Worm (Caenorhabditis elegans): ENCODE results near the gene C18B12.4.

The C18B12.4 gene

DNA sequence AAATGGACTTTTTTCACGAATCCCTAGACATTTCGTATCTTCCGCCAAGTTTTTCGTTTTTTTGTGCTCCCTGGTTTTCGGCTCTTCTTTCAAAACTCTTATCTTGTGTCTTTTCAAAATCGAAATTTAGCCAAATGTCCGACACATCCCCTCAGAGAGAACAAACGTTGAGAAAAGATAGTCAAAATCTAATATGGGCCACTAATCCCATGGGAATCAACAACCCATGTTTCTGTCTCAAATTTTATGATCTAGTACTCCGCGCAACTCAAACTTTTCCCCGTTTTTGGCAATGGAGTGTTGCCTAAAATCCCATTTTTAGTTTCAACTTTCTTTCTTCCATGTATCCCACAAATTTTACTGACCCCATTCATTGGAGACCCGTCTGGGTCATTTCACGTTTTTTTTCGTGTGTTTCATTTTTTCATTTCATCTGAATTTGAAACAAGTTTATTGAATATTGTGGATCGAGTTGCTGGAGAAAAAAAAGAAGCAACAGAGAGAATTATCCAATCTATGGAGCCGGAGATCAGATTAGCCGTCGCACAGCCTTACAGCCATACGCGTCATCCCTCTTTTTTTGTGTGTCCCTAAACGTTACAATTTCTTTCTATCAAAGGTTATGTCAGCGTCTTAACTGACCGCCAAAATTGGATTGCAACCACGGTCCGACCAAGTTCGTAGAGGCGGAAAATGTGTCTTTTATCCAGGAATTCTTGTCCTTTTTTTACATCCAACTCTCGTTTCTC is 28.7 kb downstream of the C18B12.4 start:
- TF ChIP-seq R02D3.7 (tag; optimal IDR thresholded peaks at IDR 0.05): no peak
- peak; percentile 67 for TF ChIP-seq mab-5 (tag; optimal IDR thresholded peaks at IDR 0.05)
- peak in 1 of 2 experiments; percentile 5 for TF ChIP-seq lsy-2 (tag; optimal IDR thresholded peaks at IDR 0.05)
- peak; percentile 12 for TF ChIP-seq snpc-4 (tag; optimal IDR thresholded peaks at IDR 0.05)

DNA sequence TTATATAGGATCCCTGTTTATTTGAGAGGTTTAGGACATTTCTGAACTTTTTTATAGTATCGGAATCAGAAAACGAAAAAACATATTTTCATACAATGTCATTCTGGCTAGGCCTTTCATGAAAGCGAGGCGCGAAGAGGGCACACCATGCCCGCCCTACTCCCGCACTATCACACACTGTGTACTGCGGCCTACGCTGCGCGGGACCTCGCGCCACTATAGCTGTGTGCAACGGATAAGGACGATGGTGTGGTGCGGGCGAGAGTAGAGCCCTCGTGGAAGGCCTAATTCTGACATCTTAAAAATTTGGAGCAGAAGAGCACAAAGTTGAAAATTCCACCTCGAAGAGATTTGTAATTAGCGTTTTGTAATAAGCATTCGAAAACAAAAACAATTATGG is 29.5 kb downstream of the C18B12.4 start:
- peak; percentile 75 for TF ChIP-seq snpc-4 (tag; optimal IDR thresholded peaks at IDR 0.05)
- no peak for TF ChIP-seq zag-1 (tag; optimal IDR thresholded peaks at IDR 0.05)

DNA sequence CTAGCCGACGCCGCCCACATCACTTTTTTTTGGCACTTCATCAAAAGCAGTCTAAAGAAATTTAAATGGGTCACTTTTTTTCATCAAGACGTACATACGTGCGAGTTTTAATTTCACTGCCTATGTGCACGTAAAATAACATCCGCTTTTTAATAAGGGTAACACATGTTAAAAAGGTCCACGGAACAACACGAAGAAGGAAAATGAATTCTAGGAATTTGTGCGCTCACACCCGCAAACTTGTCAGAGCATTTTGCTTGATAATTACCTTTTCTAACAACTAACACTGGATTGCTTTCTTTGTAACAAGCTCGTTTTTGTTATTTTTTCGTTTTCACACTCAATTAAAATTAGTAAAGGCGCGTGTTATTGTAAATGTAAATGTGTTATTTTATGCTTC is 31.7 kb downstream of the C18B12.4 start:
- TF ChIP-seq nhr-11 (tag; optimal IDR thresholded peaks at IDR 0.05) (no peak), nhr-129 (tag; optimal IDR thresholded peaks at IDR 0.05) (no peak), sem-4 (tag; optimal IDR thresholded peaks at IDR 0.05) (no peak), R02D3.7 (tag; optimal IDR thresholded peaks at IDR 0.05) (no peak), nhr-237 (tag; optimal IDR thresholded peaks at IDR 0.05) (no peak), gmeb-1 (tag; optimal IDR thresholded peaks at IDR 0.05) (no peak)

DNA sequence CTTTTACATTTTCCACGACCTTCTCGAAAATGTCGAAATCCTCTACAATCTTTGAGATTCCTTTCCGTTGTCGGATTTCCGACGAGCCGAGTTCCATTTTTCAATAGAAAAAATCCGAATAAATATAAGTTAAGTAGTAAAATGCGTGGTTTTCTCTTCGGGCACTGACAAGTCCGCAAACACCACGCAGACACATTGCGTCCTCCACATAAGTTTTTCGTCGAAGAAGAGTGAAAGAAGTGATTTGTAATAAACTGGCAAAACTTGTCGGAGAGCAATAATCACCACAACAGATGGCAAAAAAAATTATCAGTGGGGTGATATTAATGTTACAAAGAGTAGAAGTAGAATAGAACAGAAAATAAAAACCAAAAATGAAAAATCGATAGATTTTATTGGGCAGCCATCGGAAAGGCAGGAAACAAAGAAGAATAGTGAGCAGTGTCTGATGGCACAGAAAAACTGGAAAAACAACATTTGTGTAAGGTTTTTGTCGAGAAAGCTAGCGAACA is 33.5 kb downstream of the C18B12.4 start, which contains the start of gene ergi-2:
Gene ergi-2 (minus strand): TSS at position 462 of the 512 bp plus-strand sequence.
- no peak for TF ChIP-seq unc-39 (tag; optimal IDR thresholded peaks at IDR 0.05)
- no peak for TF ChIP-seq sma-9 (GFP tag; optimal IDR thresholded peaks at IDR 0.05)
- no peak for TF ChIP-seq sma-9 (tag; optimal IDR thresholded peaks at IDR 0.05)
- TF ChIP-seq nhr-12 (tag; optimal IDR thresholded peaks at IDR 0.05): no peak
- peak; percentile 46 for TF ChIP-seq nhr-129 (tag; optimal IDR thresholded peaks at IDR 0.05)
- TF ChIP-seq gmeb-1 (tag; optimal IDR thresholded peaks at IDR 0.05): no peak
- TF ChIP-seq crh-2 (tag; optimal IDR thresholded peaks at IDR 0.05): peak; percentile 43
- TF ChIP-seq nhr-23 (tag; optimal IDR thresholded peaks at IDR 0.05): no peak
- peak; percentile 32 for TF ChIP-seq C34F6.9 (tag; optimal IDR thresholded peaks at IDR 0.05)
- TF ChIP-seq unc-55 (GFP tag; optimal IDR thresholded peaks at IDR 0.05): peak; percentile 35
- TF ChIP-seq fos-1 (tag; optimal IDR thresholded peaks at IDR 0.05): peak; percentile 23

DNA sequence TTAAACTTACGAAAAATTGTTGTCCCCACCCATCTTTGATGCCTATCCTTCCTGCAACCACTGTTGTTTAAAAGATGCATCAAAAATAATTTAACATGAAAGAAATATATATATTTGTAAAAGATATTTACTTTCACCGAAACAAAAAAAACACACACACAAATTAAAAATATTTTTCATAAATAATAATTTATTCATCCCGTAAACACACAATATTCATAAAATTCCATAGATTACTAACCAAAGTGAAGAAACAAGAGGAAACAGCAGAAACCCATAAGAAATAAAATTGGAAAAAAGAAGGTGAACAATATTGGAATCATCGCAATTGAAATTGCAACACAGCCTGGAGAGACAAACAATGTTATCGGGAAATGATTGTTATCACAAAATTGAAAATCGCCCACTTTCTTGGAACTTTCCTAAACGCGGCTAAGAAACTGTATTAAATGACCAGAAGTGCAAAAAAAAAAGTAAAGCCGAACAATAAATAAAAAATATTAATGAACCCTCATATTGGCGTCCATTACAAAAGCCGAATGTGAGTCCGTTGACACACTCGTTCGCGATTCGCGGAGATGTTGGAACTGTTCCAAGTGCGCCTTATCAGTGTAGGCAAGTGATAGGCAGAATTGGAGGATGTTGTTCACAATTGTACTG is 36.4 kb downstream of the C18B12.4 start, which contains the start of gene slc-25A18.1:
Gene slc-25A18.1 (minus strand): TSS at position 51 of the 660 bp plus-strand sequence.
- no peak for TF ChIP-seq peb-1 (tag; optimal IDR thresholded peaks at IDR 0.05)
- no peak for TF ChIP-seq F13H6.1 (tag; optimal IDR thresholded peaks at IDR 0.05)
- no peak for TF ChIP-seq lin-13 (GFP tag; optimal IDR thresholded peaks at IDR 0.05)
- TF ChIP-seq sma-9 (GFP tag; optimal IDR thresholded peaks at IDR 0.05): no peak
- no peak for TF ChIP-seq sma-9 (tag; optimal IDR thresholded peaks at IDR 0.05)
- TF ChIP-seq gmeb-1 (tag; optimal IDR thresholded peaks at IDR 0.05): no peak
- no peak for TF ChIP-seq ama-1 (optimal IDR thresholded peaks at IDR 0.05)
- no peak for TF ChIP-seq nhr-77 (tag; optimal IDR thresholded peaks at IDR 0.05)

DNA sequence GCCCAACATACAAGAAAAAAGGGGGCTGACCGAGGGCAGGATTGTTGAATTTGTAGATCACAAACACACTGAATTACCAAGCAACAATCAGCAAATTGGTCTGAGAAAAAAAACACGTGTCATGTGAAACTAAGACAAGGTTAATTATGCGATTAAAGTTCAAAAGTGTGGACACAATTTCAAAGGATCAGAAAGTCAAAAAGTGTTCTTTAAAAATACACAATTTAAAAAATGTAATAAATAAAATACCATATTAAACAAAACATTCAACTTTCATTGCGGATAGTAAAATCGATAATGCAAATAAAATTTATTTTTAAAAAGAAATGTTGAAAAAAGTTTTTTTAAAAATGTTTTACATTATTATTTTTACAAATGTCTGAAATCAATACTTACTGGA is 41.3 kb downstream of the C18B12.4 start, which contains the start of gene cutl-3:
Gene cutl-3 (minus strand): TSS at position 101 of the 400 bp plus-strand sequence.
- TF ChIP-seq snpc-4 (tag; optimal IDR thresholded peaks at IDR 0.05) (no peak), nhr-21 (tag; optimal IDR thresholded peaks at IDR 0.05) (no peak), unc-62 (GFP tag; optimal IDR thresholded peaks at IDR 0.05) (no peak), ztf-11 (tag; optimal IDR thresholded peaks at IDR 0.05) (no peak), sem-4 (tag; optimal IDR thresholded peaks at IDR 0.05) (no peak), zag-1 (tag; optimal IDR thresholded peaks at IDR 0.05) (no peak), aly-2 (tag; optimal IDR thresholded peaks at IDR 0.05) (no peak)

DNA sequence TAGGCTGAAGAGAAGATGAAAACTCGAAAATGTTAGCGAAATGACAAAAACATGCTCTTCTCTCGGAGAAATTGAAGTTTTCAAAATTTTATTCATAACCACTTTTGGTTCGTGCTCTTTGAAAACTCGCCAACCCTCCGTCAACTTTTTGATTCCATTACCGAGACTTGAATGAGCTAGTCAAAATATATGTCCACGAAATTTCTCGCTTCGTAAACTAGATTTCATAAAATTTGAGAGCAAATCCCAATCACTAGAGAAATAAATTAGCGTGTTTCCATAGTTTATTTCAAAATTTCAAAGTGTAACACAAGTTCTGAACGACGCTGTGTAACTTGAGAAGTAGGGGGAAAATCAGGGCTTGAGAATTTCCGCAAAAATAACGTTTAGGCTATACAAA is 46.7 kb downstream of the C18B12.4 start:
- TF ChIP-seq ceh-82 (tag; optimal IDR thresholded peaks at IDR 0.05): no peak
- no peak for TF ChIP-seq elt-3 (tag; optimal IDR thresholded peaks at IDR 0.05)
- TF ChIP-seq unc-62 (GFP tag; optimal IDR thresholded peaks at IDR 0.05): no peak
- TF ChIP-seq aly-2 (tag; optimal IDR thresholded peaks at IDR 0.05): no peak
- TF ChIP-seq nhr-23 (tag; optimal IDR thresholded peaks at IDR 0.05): no peak
- TF ChIP-seq ztf-11 (tag; optimal IDR thresholded peaks at IDR 0.05): no peak
- no peak for TF ChIP-seq sma-9 (GFP tag; optimal IDR thresholded peaks at IDR 0.05)
- TF ChIP-seq sma-9 (tag; optimal IDR thresholded peaks at IDR 0.05): no peak
- no peak for TF ChIP-seq nhr-6 (tag; optimal IDR thresholded peaks at IDR 0.05)
- no peak for TF ChIP-seq C34F6.9 (tag; optimal IDR thresholded peaks at IDR 0.05)
- no peak for TF ChIP-seq elt-1 (tag; optimal IDR thresholded peaks at IDR 0.05)
- no peak for TF ChIP-seq sem-4 (tag; optimal IDR thresholded peaks at IDR 0.05)
- TF ChIP-seq nhr-25 (tag; optimal IDR thresholded peaks at IDR 0.05): no peak
- no peak for TF ChIP-seq snpc-4 (tag; optimal IDR thresholded peaks at IDR 0.05)
- TF ChIP-seq blmp-1 (tag; optimal IDR thresholded peaks at IDR 0.05; ENCODE audit: insufficient read depth): no peak
- TF ChIP-seq peb-1 (tag; optimal IDR thresholded peaks at IDR 0.05): no peak
- TF ChIP-seq R02D3.7 (tag; optimal IDR thresholded peaks at IDR 0.05): no peak
- TF ChIP-seq nhr-21 (tag; optimal IDR thresholded peaks at IDR 0.05): no peak

Measured in whole organism, L2 larva.